Worm (Caenorhabditis elegans) whole organism, late embryonic: Measurements from ENCODE around the gene col-89.

Source experiments
- C38D4.7 ChIP-seq: fragments of 200-800 bp; sonication (Bioruptor generic); optimal IDR thresholded peaks from 2 replicates; lab custom pipeline; 2018; ENCODE audit warnings: mild to moderate bottlenecking, missing genetic modification characterization, moderate library complexity, missing compliant biosample characterization
- F13H6.1 ChIP-seq: sonication (generic microtip); optimal IDR thresholded peaks from 2 replicates; lab custom pipeline; 2016; ENCODE audit warnings: missing genetic modification characterization, missing compliant biosample characterization
- hlh-8 ChIP-seq: sonication (generic microtip); optimal IDR thresholded peaks from 2 replicates; lab custom pipeline; 2016; ENCODE audit warnings: missing genotype, missing genetic modification characterization, missing compliant biosample characterization
- nfya-1 ChIP-seq: sonication (generic microtip); optimal IDR thresholded peaks from 2 replicates; lab custom pipeline; 2017; ENCODE audit warnings: missing genetic modification characterization, mild to moderate bottlenecking, missing compliant biosample characterization, antibody characterized with exemption, moderate library complexity
- pha-2 ChIP-seq: sonication (generic microtip); optimal IDR thresholded peaks from 2 replicates; lab custom pipeline; 2017; ENCODE audit warnings: mild to moderate bottlenecking, missing genetic modification characterization, missing compliant biosample characterization
- pros-1 ChIP-seq: fragments of 150-350 bp; optimal IDR thresholded peaks from 2 replicates; lab custom pipeline; 2014; ENCODE audit warnings: missing biosample characterization, missing genetic modification reagents, missing genetic modification characterization
- unc-3 ChIP-seq, 2 experiments: fragments of 200-800 bp in 1 of 2; sonication (Bioruptor generic) in 1 of 2; sonication (generic microtip) in 1 of 2; conservative IDR thresholded peaks in 1 of 2; optimal IDR thresholded peaks in 1 of 2; 2 replicates each; pipeline versions ENCODE4 v1.3.6 to Lab custom; 2016 to 2022; ENCODE audit warnings: missing compliant biosample characterization in 2 of 2, missing genetic modification characterization in 2 of 2, missing genetic modification reagents in 1 of 2
- ztf-16 ChIP-seq: sonication (generic microtip); optimal IDR thresholded peaks from 2 replicates; lab custom pipeline; 2017; ENCODE audit warnings: missing genetic modification characterization, missing compliant biosample characterization

- TF ChIP-seq C38D4.7 = no peak
- no peak for TF ChIP-seq nfya-1 (tag; lab: Kevin White, UChicago)
- no peak for TF ChIP-seq pha-2 (tag; lab: Kevin White, UChicago)
- TF ChIP-seq unc-3 (GFP tag; conservative IDR thresholded peaks at IDR 0.05; lab: Robert Waterston, UW) = no peak
- no peak for TF ChIP-seq unc-3 (tag; optimal IDR thresholded peaks at IDR 0.05; lab: Kevin White, UChicago)
- TF ChIP-seq ztf-16 = no peak
- no peak for TF ChIP-seq F13H6.1 (tag; lab: Kevin White, UChicago)
- no peak for TF ChIP-seq pros-1 (tag; lab: Kevin White, UChicago)
- no peak for TF ChIP-seq hlh-8
Observed at ce11 chrIII:4792560-4793136, 44.7 kb downstream of the col-89 start, which contains the start of gene mip-1.
